Worm (Caenorhabditis elegans): ENCODE data around the gene C03H5.9.

ce11 chrII:399321-399720 lies 20.9 kb downstream of the C03H5.9 start, which contains the start of gene C03H5.6:
- TF ChIP-seq snpc-4 (tag; optimal IDR thresholded peaks at IDR 0.05) (no peak), unc-62 (GFP tag; optimal IDR thresholded peaks at IDR 0.05) (no peak), unc-39 (tag; optimal IDR thresholded peaks at IDR 0.05) (no peak), mep-1 (tag; optimal IDR thresholded peaks at IDR 0.05) (no peak), lsy-2 (tag; optimal IDR thresholded peaks at IDR 0.05) (no peak), elt-1 (tag; optimal IDR thresholded peaks at IDR 0.05; ENCODE audit: borderline replicate concordance, insufficient read depth) (no peak), nhr-12 (tag; optimal IDR thresholded peaks at IDR 0.05) (no peak), bed-3 (GFP tag; optimal IDR thresholded peaks at IDR 0.05) (no peak), ztf-11 (tag; optimal IDR thresholded peaks at IDR 0.05) (no peak), blmp-1 (tag; optimal IDR thresholded peaks at IDR 0.05) (no peak), nhr-237 (tag; optimal IDR thresholded peaks at IDR 0.05) (no peak), ces-1 (GFP tag; optimal IDR thresholded peaks at IDR 0.05) (no peak), mab-5 (tag; optimal IDR thresholded peaks at IDR 0.05) (no peak)
